Worm (Caenorhabditis elegans) whole organism, L1 larva: Measurements from ENCODE around the gene srx-77.

Experiments used
- C04F5.9 ChIP-seq: sonication (generic microtip); optimal IDR thresholded peaks from 2 replicates; lab custom pipeline; 2016; ENCODE audit warnings: missing genetic modification characterization, missing compliant biosample characterization
- C34B4.2 ChIP-seq: sonication (generic microtip); optimal IDR thresholded peaks from 2 replicates; lab custom pipeline; 2017; ENCODE audit warnings: mild to moderate bottlenecking, missing genetic modification characterization, missing compliant biosample characterization
- efl-1 ChIP-seq, 4 experiments: fragments of 150-350 bp; optimal IDR thresholded peaks in 3 of 4; peaks in 1 of 4; 1 replicate in 1 of 4; 2 replicates in 3 of 4; lab custom pipeline; 2014; ENCODE audit warnings: missing biosample characterization in 2 of 4, missing genetic modification characterization in 2 of 4, missing genetic modification reagents in 2 of 4
- lin-13 ChIP-seq: fragments of 150-350 bp; optimal IDR thresholded peaks from 2 replicates; lab custom pipeline; 2014; ENCODE audit warnings: missing biosample characterization, missing genetic modification reagents, missing genetic modification characterization
- lin-15B ChIP-seq: fragments of 150-350 bp; sonication (generic microtip); optimal IDR thresholded peaks from 3 replicates; lab custom pipeline; 2014; ENCODE audit warnings: missing biosample characterization, missing genetic modification characterization
- nhr-28 ChIP-seq: fragments of 150-350 bp; optimal IDR thresholded peaks from 2 replicates; lab custom pipeline; 2014; ENCODE audit warnings: missing biosample characterization, missing genetic modification characterization
- nhr-76 ChIP-seq: sonication (generic microtip); optimal IDR thresholded peaks from 2 replicates; lab custom pipeline; 2017; ENCODE audit warnings: missing biosample characterization, missing genetic modification characterization
- snpc-4 ChIP-seq: fragments of 150-350 bp; optimal IDR thresholded peaks from 2 replicates; lab custom pipeline; 2014; ENCODE audit warnings: missing biosample characterization, missing genetic modification characterization
- ztf-4 ChIP-seq: fragments of 150-350 bp; optimal IDR thresholded peaks from 2 replicates; lab custom pipeline; 2014; ENCODE audit warnings: missing biosample characterization, missing genetic modification characterization

ce11 chrV:4686680-4687470 is 18.3 kb upstream of the srx-77 start, which contains the start of gene taf-10:
- no peak for TF ChIP-seq nhr-28 (tag; lab: Kevin White, UChicago)
- peak; percentile 55 to 61 for TF ChIP-seq efl-1 (optimal IDR thresholded peaks at IDR 0.05; lab: Kevin White, UChicago)
- peak; percentile 51 to 96 for TF ChIP-seq efl-1 (GFP tag; optimal IDR thresholded peaks at IDR 0.05 in 1 of 2; lab: Kevin White, UChicago)
- no peak for TF ChIP-seq lin-13 (GFP tag; lab: Kevin White, UChicago)
- TF ChIP-seq C04F5.9 (tag; lab: Kevin White, UChicago): no peak
- peak; percentile 9 for TF ChIP-seq lin-15B
- TF ChIP-seq nhr-76 (tag; lab: Kevin White, UChicago): no peak
- TF ChIP-seq snpc-4: peak; percentile 40
- TF ChIP-seq C34B4.2 (tag; lab: Kevin White, UChicago): no peak
- TF ChIP-seq ztf-4 (tag; lab: Kevin White, UChicago): no peak
